Fruit fly (Drosophila melanogaster) whole organism, embryonic: ENCODE results near the gene enc.
A peak's percentile ranks its signal among the peaks of the same experiment; 100 is the strongest.

ENCODE experiments used
- ATbp ChIP-seq: fragments of 200-800 bp; sonication (Bioruptor generic); optimal IDR thresholded peaks from 2 replicates; lab custom pipeline; 2017; ENCODE audit warnings: missing biosample characterization, mild to moderate bottlenecking, missing genetic modification characterization, missing genetic modification reagents
- Antp ChIP-seq: fragments of 200-800 bp; sonication (Bioruptor generic); optimal IDR thresholded peaks from 3 replicates; lab custom pipeline; 2016; ENCODE audit warnings: missing biosample characterization, missing genetic modification characterization
- B-H2 ChIP-seq: fragments of 200-800 bp; sonication (Bioruptor generic); optimal IDR thresholded peaks from 2 replicates; lab custom pipeline; 2018; ENCODE audit warnings: missing biosample characterization, mild to moderate bottlenecking, missing genetic modification characterization
- Blimp-1 ChIP-seq: fragments of 200-800 bp; sonication (Bioruptor generic); optimal IDR thresholded peaks from 3 replicates; lab custom pipeline; 2018; ENCODE audit warnings: missing biosample characterization, missing genetic modification characterization, mild to moderate bottlenecking, moderate library complexity, missing genetic modification reagents
- CG10147 ChIP-seq: fragments of 200-800 bp; sonication (Bioruptor generic); optimal IDR thresholded peaks from 2 replicates; lab custom pipeline; 2019; ENCODE audit warnings: missing biosample characterization, mild to moderate bottlenecking, missing genetic modification characterization, moderate library complexity
- CG10462 ChIP-seq: fragments of 200-800 bp; sonication (Bioruptor generic); optimal IDR thresholded peaks from 2 replicates; lab custom pipeline; 2016; ENCODE audit warnings: missing biosample characterization, missing genetic modification characterization
- CG11696 ChIP-seq: fragments of 200-800 bp; sonication (Bioruptor generic); IDR thresholded peaks from 2 replicates; pipeline ENCODE4 v1.3.6; 2022; ENCODE audit warnings: missing biosample characterization, missing genetic modification characterization
- CG11723 ChIP-seq: fragments of 200-800 bp; sonication (Bioruptor generic); optimal IDR thresholded peaks from 2 replicates; lab custom pipeline; 2017; ENCODE audit warnings: missing biosample characterization, mild to moderate bottlenecking, missing genetic modification characterization
- CG12155 ChIP-seq: fragments of 200-800 bp; sonication (Bioruptor generic); optimal IDR thresholded peaks from 3 replicates; lab custom pipeline; 2016; ENCODE audit warnings: missing biosample characterization, missing genetic modification characterization
- CG12391 ChIP-seq: fragments of 200-800 bp; sonication (Bioruptor generic); optimal IDR thresholded peaks from 3 replicates; lab custom pipeline; 2018; ENCODE audit warnings: missing biosample characterization, mild to moderate bottlenecking, missing genetic modification characterization, moderate library complexity
- CG12769 ChIP-seq: fragments of 200-800 bp; sonication (Bioruptor generic); optimal IDR thresholded peaks from 2 replicates; lab custom pipeline; 2019; ENCODE audit warnings: missing biosample characterization, mild to moderate bottlenecking, missing genetic modification characterization, moderate library complexity
- CG13123 ChIP-seq: fragments of 200-800 bp; sonication (Bioruptor generic); optimal IDR thresholded peaks from 2 replicates; lab custom pipeline; 2016; ENCODE audit warnings: missing biosample characterization, missing genetic modification characterization
- CG13287 ChIP-seq: fragments of 200-800 bp; sonication (Bioruptor generic); IDR thresholded peaks from 2 replicates; pipeline ENCODE4 v1.3.6; 2022; ENCODE audit warnings: missing biosample characterization, missing genetic modification characterization; ENCODE audit not compliant: partially characterized antibody
- CG13775 ChIP-seq: fragments of 200-800 bp; sonication (Bioruptor generic); optimal IDR thresholded peaks from 3 replicates; lab custom pipeline; 2017; ENCODE audit warnings: missing biosample characterization, mild to moderate bottlenecking, missing genetic modification characterization
- CG14710 ChIP-seq: fragments of 200-800 bp; sonication (Bioruptor generic); optimal IDR thresholded peaks from 3 replicates; lab custom pipeline; 2019; ENCODE audit warnings: missing biosample characterization, mild to moderate bottlenecking, missing genetic modification characterization, moderate library complexity
- CG14860 ChIP-seq: fragments of 200-800 bp; sonication (Bioruptor generic); IDR thresholded peaks from 3 replicates; pipeline ENCODE4 v1.3.6; 2022; ENCODE audit warnings: missing biosample characterization, missing genetic modification characterization; ENCODE audit not compliant: partially characterized antibody
- CG15269 ChIP-seq: fragments of 200-800 bp; sonication (Bioruptor generic); optimal IDR thresholded peaks from 2 replicates; lab custom pipeline; 2018; ENCODE audit warnings: missing biosample characterization, mild to moderate bottlenecking, missing genetic modification characterization, moderate library complexity
- CG15514 ChIP-seq: fragments of 200-800 bp; sonication (Bioruptor generic); optimal IDR thresholded peaks from 3 replicates; lab custom pipeline; 2017; ENCODE audit warnings: missing biosample characterization, missing genetic modification characterization, mild to moderate bottlenecking, moderate library complexity, missing genetic modification reagents
- CG1602 ChIP-seq: fragments of 200-800 bp; sonication (Bioruptor generic); optimal IDR thresholded peaks from 3 replicates; lab custom pipeline; 2016; ENCODE audit warnings: missing biosample characterization, missing genetic modification characterization
- CG1792 ChIP-seq: fragments of 200-800 bp; sonication (Bioruptor generic); optimal IDR thresholded peaks from 2 replicates; lab custom pipeline; 2016; ENCODE audit warnings: missing biosample characterization, missing genetic modification characterization
- CG2129 ChIP-seq: fragments of 200-800 bp; sonication (Bioruptor generic); IDR thresholded peaks from 2 replicates; pipeline ENCODE4 v1.3.6; 2022; ENCODE audit warnings: missing biosample characterization, missing genetic modification characterization; ENCODE audit not compliant: partially characterized antibody
- CG3281 ChIP-seq: fragments of 200-800 bp; sonication (Bioruptor generic); optimal IDR thresholded peaks from 3 replicates; lab custom pipeline; 2017; ENCODE audit warnings: missing biosample characterization, mild to moderate bottlenecking, missing genetic modification characterization
- CG3407 ChIP-seq: fragments of 200-800 bp; sonication (Bioruptor generic); optimal IDR thresholded peaks from 2 replicates; lab custom pipeline; 2018; ENCODE audit warnings: missing biosample characterization, mild to moderate bottlenecking, missing genetic modification characterization
- CG4404 ChIP-seq: fragments of 200-800 bp; sonication (Bioruptor generic); IDR thresholded peaks from 2 replicates; pipeline ENCODE4 v1.3.6; 2022; ENCODE audit warnings: missing biosample characterization, missing genetic modification characterization
- CG8089 ChIP-seq: fragments of 200-800 bp; sonication (Bioruptor generic); optimal IDR thresholded peaks from 3 replicates; lab custom pipeline; 2016; ENCODE audit warnings: missing biosample characterization, missing genetic modification characterization
- CG9215 ChIP-seq: fragments of 200-800 bp; sonication (Bioruptor generic); IDR thresholded peaks from 2 replicates; pipeline ENCODE4 v1.3.6; 2022; ENCODE audit warnings: missing biosample characterization, missing genetic modification characterization
- CG9817 ChIP-seq: fragments of 200-800 bp; sonication (Bioruptor generic); optimal IDR thresholded peaks from 2 replicates; lab custom pipeline; 2018; ENCODE audit warnings: missing biosample characterization, mild to moderate bottlenecking, missing genetic modification characterization, moderate library complexity
- D19A ChIP-seq: fragments of 200-800 bp; optimal IDR thresholded peaks from 3 replicates; lab custom pipeline; 2019; ENCODE audit warnings: missing biosample characterization, mild to moderate bottlenecking, missing genetic modification characterization, moderate library complexity
- Dbx ChIP-seq: fragments of 200-800 bp; sonication (Bioruptor generic); IDR thresholded peaks from 3 replicates; pipeline ENCODE4 v1.3.6; 2022; ENCODE audit warnings: missing biosample characterization, missing genetic modification characterization
- Elba2 ChIP-seq: fragments of 200-800 bp; sonication (Bioruptor generic); optimal IDR thresholded peaks from 3 replicates; lab custom pipeline; 2016; ENCODE audit warnings: missing biosample characterization, missing genetic modification characterization
- Fer1 ChIP-seq: fragments of 200-800 bp; sonication (Bioruptor generic); optimal IDR thresholded peaks from 2 replicates; lab custom pipeline; 2017; ENCODE audit warnings: missing biosample characterization, mild to moderate bottlenecking, missing genetic modification characterization
- HLH54F ChIP-seq: fragments of 200-800 bp; sonication (Bioruptor generic); optimal IDR thresholded peaks from 3 replicates; lab custom pipeline; 2016; ENCODE audit warnings: missing biosample characterization, missing genetic modification characterization
- HLHmδ ChIP-seq: fragments of 200-800 bp; sonication (Bioruptor generic); optimal IDR thresholded peaks from 2 replicates; lab custom pipeline; 2018; ENCODE audit warnings: missing biosample characterization, mild to moderate bottlenecking, missing genetic modification characterization, moderate library complexity
- Hey ChIP-seq: fragments of 200-800 bp; sonication (Bioruptor generic); optimal IDR thresholded peaks from 3 replicates; lab custom pipeline; 2018; ENCODE audit warnings: missing biosample characterization, mild to moderate bottlenecking, missing genetic modification characterization
- Lhr ChIP-seq: fragments of 200-800 bp; sonication (Bioruptor generic); optimal IDR thresholded peaks from 3 replicates; lab custom pipeline; 2017; ENCODE audit warnings: mild to moderate bottlenecking, missing biosample characterization, missing genetic modification reagents, missing genetic modification characterization
- Myb ChIP-seq: fragments of 200-800 bp; sonication (Bioruptor generic); optimal IDR thresholded peaks from 2 replicates; lab custom pipeline; 2016; ENCODE audit warnings: missing biosample characterization, missing genetic modification characterization
- Tbp ChIP-seq: fragments of >200 bp; optimal IDR thresholded peaks from 2 replicates; lab custom pipeline; 2018; ENCODE audit warnings: missing biosample characterization, missing genetic modification characterization
- Xrp1 ChIP-seq: fragments of 200-800 bp; sonication (Bioruptor generic); IDR thresholded peaks from 2 replicates; pipeline ENCODE4 v1.3.6; 2022; ENCODE audit warnings: missing biosample characterization, missing genetic modification characterization
- aop ChIP-seq: fragments of 200-800 bp; sonication (Bioruptor generic); IDR thresholded peaks from 2 replicates; pipeline ENCODE4 v1.3.6; 2022; ENCODE audit warnings: missing biosample characterization, missing genetic modification characterization
- caup ChIP-seq: fragments of 200-800 bp; sonication (Bioruptor generic); optimal IDR thresholded peaks from 3 replicates; lab custom pipeline; 2017; ENCODE audit warnings: missing biosample characterization, mild to moderate bottlenecking, missing genetic modification characterization, moderate library complexity; ENCODE audit not compliant: severe bottlenecking
- crp ChIP-seq, 2 experiments: fragments of 200-800 bp; sonication (Bioruptor generic); optimal IDR thresholded peaks; 2 replicates in 1 of 2; 3 replicates in 1 of 2; lab custom pipeline; 2017; ENCODE audit warnings: missing biosample characterization in 2 of 2, missing genetic modification characterization in 2 of 2, mild to moderate bottlenecking in 1 of 2, moderate library complexity in 1 of 2
- da ChIP-seq: fragments of 200-800 bp; sonication (Bioruptor generic); optimal IDR thresholded peaks from 2 replicates; lab custom pipeline; 2016; ENCODE audit warnings: missing biosample characterization, missing genetic modification characterization
- lbe ChIP-seq: fragments of 200-800 bp; sonication (Bioruptor generic); optimal IDR thresholded peaks from 2 replicates; lab custom pipeline; 2016; ENCODE audit warnings: missing biosample characterization, mild to moderate bottlenecking, missing genetic modification characterization
- sob ChIP-seq: fragments of 200-800 bp; sonication (Bioruptor generic); IDR thresholded peaks from 2 replicates; pipeline ENCODE4 v1.3.6; 2022; ENCODE audit warnings: missing biosample characterization, missing genetic modification characterization
- ssp ChIP-seq: fragments of 200-800 bp; sonication (Bioruptor generic); IDR thresholded peaks from 2 replicates; pipeline ENCODE4 v1.3.6; 2022; ENCODE audit warnings: missing biosample characterization, missing genetic modification characterization
- twi ChIP-seq: fragments of 200-800 bp; optimal IDR thresholded peaks from 2 replicates; lab custom pipeline; 2019; ENCODE audit warnings: missing biosample characterization, mild to moderate bottlenecking, missing genetic modification characterization, moderate library complexity
- tx ChIP-seq: fragments of 200-800 bp; sonication (Bioruptor generic); optimal IDR thresholded peaks from 2 replicates; lab custom pipeline; 2016; ENCODE audit warnings: missing biosample characterization, missing genetic modification characterization
- unpg ChIP-seq: fragments of 200-800 bp; sonication (Bioruptor generic); optimal IDR thresholded peaks from 3 replicates; lab custom pipeline; 2018; ENCODE audit warnings: missing biosample characterization, mild to moderate bottlenecking, missing genetic modification characterization, moderate library complexity
- zfh1 ChIP-seq: fragments of 200-800 bp; sonication (Bioruptor generic); IDR thresholded peaks from 3 replicates; pipeline ENCODE4 v1.3.6; 2022; ENCODE audit warnings: missing biosample characterization, missing genetic modification characterization

The enc gene

DNA sequence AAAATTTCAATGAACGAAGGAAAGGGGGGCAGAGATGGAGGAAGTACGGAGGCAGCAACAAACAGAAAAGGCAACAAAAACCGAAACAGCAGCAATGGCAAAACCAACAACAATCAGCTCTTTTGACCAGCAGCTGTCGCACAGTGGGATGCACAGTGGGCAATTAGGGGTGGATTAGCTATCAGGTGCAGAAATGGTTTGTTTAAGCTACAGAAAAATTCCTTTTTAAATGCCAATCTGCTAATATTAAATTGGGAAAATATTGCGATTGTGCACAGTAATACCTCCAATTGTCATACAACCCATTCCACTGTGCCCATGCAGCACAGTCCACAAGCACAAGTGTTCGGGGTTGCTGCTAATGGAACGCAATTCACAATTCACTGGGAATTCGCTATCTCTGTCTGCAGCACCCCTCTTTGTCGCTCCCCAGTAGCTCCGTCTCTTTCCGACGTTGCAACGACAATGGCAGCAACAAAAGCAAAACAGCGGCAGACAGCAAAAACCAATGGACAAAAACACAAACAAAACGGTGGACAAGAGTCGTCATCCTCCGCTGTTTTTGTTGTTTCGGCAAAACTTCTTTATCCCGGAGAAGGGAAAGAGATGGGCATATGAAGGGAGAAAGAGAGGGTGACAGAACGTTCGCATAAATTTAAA lies 33.3 kb upstream of the enc start (continued):
- TF ChIP-seq HLH54F (GFP tag; lab: Kevin White, UChicago) (peak; percentile 93), CG3407 (GFP tag; lab: Kevin White, UChicago) (peak; percentile 87), twi (tag; lab: Kevin White, UChicago) (peak; percentile 74), CG15269 (tag; lab: Kevin White, UChicago) (peak; percentile 94), CG15514 (GFP tag; lab: Kevin White, UChicago) (peak; percentile 60), CG11696 (GFP tag; lab: Robert Waterston, UW) (peak; percentile 84), CG3281 (GFP tag; lab: Kevin White, UChicago) (peak; percentile 64), Fer1 (peak; percentile 80), Myb (GFP tag; lab: Kevin White, UChicago) (peak; percentile 85), Elba2 (GFP tag; lab: Kevin White, UChicago) (peak; percentile 91), CG1792 (GFP tag; lab: Kevin White, UChicago) (peak; percentile 87), CG14710 (tag; lab: Kevin White, UChicago) (peak; percentile 74), Antp (GFP tag; lab: Kevin White, UChicago) (peak; percentile 98), aop (peak; percentile 88), D19A (tag; lab: Kevin White, UChicago) (peak; percentile 81), caup (GFP tag; lab: Kevin White, UChicago) (peak; percentile 81), Hey (peak; percentile 66), Tbp (GFP tag; lab: Kevin White, UChicago) (no peak), crp (GFP tag; optimal IDR thresholded peaks at IDR 0.05; lab: Kevin White, UChicago) (peak in 1 of 2 experiments; percentile 25), ssp (peak; percentile 89), zfh1 (GFP tag; lab: Robert Waterston, UW) (peak; percentile 98), CG11723 (GFP tag; lab: Kevin White, UChicago) (peak; percentile 91), HLHmδ (GFP tag; lab: Kevin White, UChicago) (no peak), CG13775 (GFP tag; lab: Kevin White, UChicago) (peak; percentile 89), CG8089 (GFP tag; lab: Kevin White, UChicago) (peak; percentile 96), Xrp1 (peak; percentile 98), da (peak; percentile 97), CG14860 (peak; percentile 32; the same call in 1 of the 3 replicates), unpg (peak; percentile 96), lbe (peak; percentile 95), tx (GFP tag; lab: Kevin White, UChicago) (peak; percentile 93), CG13287 (peak; percentile 43; the same call in 1 of the 2 replicates), CG10147 (GFP tag; lab: Kevin White, UChicago) (peak; percentile 40), B-H2 (GFP tag; lab: Kevin White, UChicago) (no peak), sob (peak; percentile 94), CG1602 (GFP tag; lab: Kevin White, UChicago) (peak; percentile 93), CG12155 (GFP tag; lab: Kevin White, UChicago) (peak; percentile 89), CG9817 (tag; lab: Kevin White, UChicago) (peak; percentile 82), Blimp-1 (peak; percentile 87), CG10462 (GFP tag; lab: Kevin White, UChicago) (peak; percentile 88), ATbp (GFP tag; lab: Kevin White, UChicago) (peak; percentile 96), CG2129 (no peak), Lhr (peak; percentile 88), Dbx (peak; percentile 90), CG12769 (tag; lab: Kevin White, UChicago) (peak; percentile 97), CG4404 (GFP tag; lab: Robert Waterston, UW) (peak; percentile 96), CG9215 (GFP tag; lab: Robert Waterston, UW) (peak; percentile 88; the same call in 1 of the 2 replicates), CG13123 (GFP tag; lab: Kevin White, UChicago) (peak; percentile 90), CG12391 (tag; lab: Kevin White, UChicago) (peak; percentile 92)
